Worm (Caenorhabditis elegans): ENCODE results near the gene C14A4.6.

- TF ChIP-seq ceh-24 (tag; optimal IDR thresholded peaks at IDR 0.05) (no peak), nhr-11 (tag; optimal IDR thresholded peaks at IDR 0.05) (no peak)
These were observed 40.6 kb downstream of the C14A4.6 start for ce11 chrII:10554046-10554399.

Data from whole organism, late embryonic.